Worm (Caenorhabditis elegans) whole organism, mixed stage, embryonic: ENCODE data around the gene gakh-1.

Experiments used
- M03D4.4 ChIP-seq: sonication (generic microtip); optimal IDR thresholded peaks from 2 replicates; lab custom pipeline; 2017; ENCODE audit warnings: mild to moderate bottlenecking, missing genetic modification characterization, missing compliant biosample characterization
- bed-3 ChIP-seq: fragments of 200-800 bp; sonication (Bioruptor generic); optimal IDR thresholded peaks from 3 replicates; lab custom pipeline; 2018; ENCODE audit warnings: mild to moderate bottlenecking, missing genetic modification characterization, moderate library complexity, missing compliant biosample characterization
- blmp-1 ChIP-seq: fragments of 150-350 bp; optimal IDR thresholded peaks from 2 replicates; lab custom pipeline; 2014; ENCODE audit warnings: missing biosample characterization, missing genetic modification characterization
- ceh-39 ChIP-seq: fragments of 150-350 bp; optimal IDR thresholded peaks from 2 replicates; lab custom pipeline; 2014; ENCODE audit warnings: missing biosample characterization, missing genetic modification characterization
- ceh-43 ChIP-seq: fragments of 200-800 bp; sonication (Bioruptor generic); optimal IDR thresholded peaks from 2 replicates; lab custom pipeline; 2018; ENCODE audit warnings: mild to moderate bottlenecking, missing genetic modification characterization, moderate library complexity, missing compliant biosample characterization
- ces-1 ChIP-seq: fragments of 150-350 bp; optimal IDR thresholded peaks from 2 replicates; lab custom pipeline; 2014; ENCODE audit warnings: missing biosample characterization, missing genetic modification reagents, missing genetic modification characterization
- drap-1 ChIP-seq: fragments of 200-800 bp; sonication (Bioruptor generic); optimal IDR thresholded peaks from 3 replicates; lab custom pipeline; 2018; ENCODE audit warnings: mild to moderate bottlenecking, missing genetic modification characterization, missing compliant biosample characterization
- elt-1 ChIP-seq: sonication (generic microtip); optimal IDR thresholded peaks from 2 replicates; lab custom pipeline; 2017; ENCODE audit warnings: missing genetic modification characterization, mild to moderate bottlenecking, missing compliant biosample characterization, antibody characterized with exemption, moderate library complexity, borderline replicate concordance; ENCODE audit not compliant: insufficient read depth
- flh-1 ChIP-seq: fragments of 200-800 bp; sonication (Bioruptor generic); optimal IDR thresholded peaks from 2 replicates; lab custom pipeline; 2018; ENCODE audit warnings: mild to moderate bottlenecking, missing genetic modification characterization, moderate library complexity, missing compliant biosample characterization
- ham-2 ChIP-seq: fragments of 200-800 bp; sonication (Bioruptor generic); optimal IDR thresholded peaks from 2 replicates; lab custom pipeline; 2018; ENCODE audit warnings: mild to moderate bottlenecking, missing genetic modification characterization, missing compliant biosample characterization
- hlh-1 ChIP-seq: fragments of 150-350 bp; optimal IDR thresholded peaks from 2 replicates; lab custom pipeline; 2014; ENCODE audit warnings: missing biosample characterization, missing genetic modification reagents, missing genetic modification characterization
- lin-13 ChIP-seq: fragments of 150-350 bp; optimal IDR thresholded peaks from 2 replicates; lab custom pipeline; 2014; ENCODE audit warnings: missing biosample characterization, missing genetic modification characterization
- lin-32 ChIP-seq: fragments of 200-800 bp; sonication (Bioruptor generic); optimal IDR thresholded peaks from 2 replicates; lab custom pipeline; 2018; ENCODE audit warnings: mild to moderate bottlenecking, missing genetic modification characterization, missing compliant biosample characterization
- lsy-2 ChIP-seq: fragments of 150-350 bp; optimal IDR thresholded peaks from 2 replicates; lab custom pipeline; 2014; ENCODE audit warnings: missing biosample characterization, missing genetic modification characterization
- mab-5 ChIP-seq: fragments of 150-350 bp; optimal IDR thresholded peaks from 2 replicates; lab custom pipeline; 2014; ENCODE audit warnings: missing biosample characterization, missing genetic modification characterization
- mep-1 ChIP-seq: fragments of 150-350 bp; optimal IDR thresholded peaks from 2 replicates; lab custom pipeline; 2017; ENCODE audit warnings: missing biosample characterization, missing genetic modification reagents, missing genetic modification characterization, inconsistent platforms
- mls-2 ChIP-seq: sonication (generic microtip); optimal IDR thresholded peaks from 2 replicates; lab custom pipeline; 2016; ENCODE audit warnings: mild to moderate bottlenecking, missing genetic modification characterization, moderate library complexity, missing compliant biosample characterization
- nhr-12 ChIP-seq: fragments of 150-350 bp; optimal IDR thresholded peaks from 2 replicates; lab custom pipeline; 2014; ENCODE audit warnings: missing biosample characterization, missing genetic modification characterization
- nhr-2 ChIP-seq: fragments of 150-350 bp; optimal IDR thresholded peaks from 2 replicates; lab custom pipeline; 2014; ENCODE audit warnings: missing biosample characterization, missing genetic modification characterization
- nhr-28 ChIP-seq: fragments of 150-350 bp; optimal IDR thresholded peaks from 2 replicates; lab custom pipeline; 2014; ENCODE audit warnings: missing biosample characterization, missing genetic modification characterization
- nhr-76 ChIP-seq: sonication (generic microtip); optimal IDR thresholded peaks from 2 replicates; lab custom pipeline; 2017; ENCODE audit warnings: missing biosample characterization, missing genetic modification characterization
- pha-4 ChIP-seq: fragments of 150-350 bp; optimal IDR thresholded peaks from 2 replicates; lab custom pipeline; 2018; ENCODE audit warnings: missing biosample characterization, missing genetic modification reagents, missing genetic modification characterization
- sem-2 ChIP-seq: fragments of 200-800 bp; sonication (Bioruptor generic); optimal IDR thresholded peaks from 2 replicates; lab custom pipeline; 2018; ENCODE audit warnings: mild to moderate bottlenecking, missing genetic modification characterization, missing compliant biosample characterization
- snpc-4 ChIP-seq: fragments of 150-350 bp; optimal IDR thresholded peaks from 2 replicates; lab custom pipeline; 2014; ENCODE audit warnings: missing biosample characterization, missing genetic modification characterization
- sptf-1 ChIP-seq: sonication (generic microtip); optimal IDR thresholded peaks from 2 replicates; lab custom pipeline; 2017; ENCODE audit warnings: mild to moderate bottlenecking, missing genetic modification characterization, moderate library complexity, missing compliant biosample characterization
- unc-39 ChIP-seq: fragments of 150-350 bp; optimal IDR thresholded peaks from 2 replicates; lab custom pipeline; 2014; ENCODE audit warnings: missing biosample characterization, missing genetic modification characterization
- unc-62 ChIP-seq: fragments of 150-350 bp; optimal IDR thresholded peaks from 2 replicates; lab custom pipeline; 2014; ENCODE audit warnings: missing biosample characterization, missing genetic modification reagents, missing genetic modification characterization
- ztf-11 ChIP-seq: fragments of 150-350 bp; optimal IDR thresholded peaks from 2 replicates; lab custom pipeline; 2014; ENCODE audit warnings: missing biosample characterization, missing genetic modification characterization

gakh-1 gene

DNA sequence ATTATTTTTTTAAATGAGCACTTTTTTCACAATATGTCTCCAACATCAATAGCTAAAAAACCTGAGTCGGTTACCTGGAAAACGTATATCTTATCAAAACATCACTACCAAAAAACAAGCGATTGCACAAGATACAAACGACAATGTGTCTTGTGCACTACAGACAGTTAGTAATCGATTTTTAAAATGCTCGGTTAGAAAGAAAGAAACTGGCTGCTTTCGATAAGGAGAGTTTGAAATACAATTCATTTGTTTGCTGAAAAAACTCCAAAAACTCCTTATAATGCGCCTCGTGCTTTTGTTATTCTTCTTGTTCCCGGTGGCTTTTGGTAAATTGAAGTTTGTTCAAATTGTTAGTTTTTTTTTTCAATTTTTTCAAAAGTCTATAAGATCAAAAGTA is 46.9 kb downstream of the gakh-1 start, which contains the start of gene acp-5:
TSS of gene acp-5 (plus strand) at position 261 of the 400 bp plus-strand sequence.
- TF ChIP-seq mab-5 (no peak), nhr-2 (no peak), nhr-28 (tag; lab: Kevin White, UChicago) (no peak), bed-3 (GFP tag; lab: Kevin White, UChicago) (no peak), sem-2 (GFP tag; lab: Kevin White, UChicago) (no peak), mep-1 (tag; lab: Kevin White, UChicago) (no peak), ceh-43 (GFP tag; lab: Kevin White, UChicago) (no peak), snpc-4 (tag; lab: Kevin White, UChicago) (no peak), mls-2 (tag; lab: Kevin White, UChicago) (no peak), sptf-1 (tag; lab: Kevin White, UChicago) (no peak), ceh-39 (tag; lab: Kevin White, UChicago) (no peak), M03D4.4 (tag; lab: Kevin White, UChicago) (no peak), hlh-1 (tag; lab: Kevin White, UChicago) (no peak), ces-1 (GFP tag; lab: Kevin White, UChicago) (no peak), lin-32 (no peak), nhr-12 (no peak), ztf-11 (tag; lab: Kevin White, UChicago) (no peak), lin-13 (no peak), ham-2 (GFP tag; lab: Kevin White, UChicago) (no peak), lsy-2 (tag; lab: Kevin White, UChicago) (no peak)

DNA sequence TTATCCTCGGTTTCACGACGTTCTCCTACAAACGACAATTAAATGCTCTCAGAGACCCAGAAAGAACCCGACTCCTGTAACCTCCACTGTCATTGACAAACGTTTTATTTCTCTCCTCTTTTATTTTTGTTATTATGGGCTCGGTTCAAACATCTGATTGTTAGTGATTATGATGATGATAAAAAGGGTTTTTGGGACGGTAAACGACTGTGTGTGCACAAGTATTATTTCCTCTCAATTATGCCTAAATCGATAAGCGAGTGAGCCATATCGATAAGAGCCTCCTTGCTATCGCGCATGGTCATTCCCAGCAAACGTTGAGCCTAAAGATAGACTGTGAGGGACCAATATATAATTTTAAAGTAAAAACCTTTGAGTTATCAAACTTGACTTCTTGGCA is 49.5 kb downstream of the gakh-1 start:
- TF ChIP-seq ham-2 (GFP tag; lab: Kevin White, UChicago): no peak
- no peak for TF ChIP-seq ces-1 (GFP tag; lab: Kevin White, UChicago)
- TF ChIP-seq elt-1: no peak
- TF ChIP-seq flh-1: no peak
- no peak for TF ChIP-seq sptf-1 (tag; lab: Kevin White, UChicago)

DNA sequence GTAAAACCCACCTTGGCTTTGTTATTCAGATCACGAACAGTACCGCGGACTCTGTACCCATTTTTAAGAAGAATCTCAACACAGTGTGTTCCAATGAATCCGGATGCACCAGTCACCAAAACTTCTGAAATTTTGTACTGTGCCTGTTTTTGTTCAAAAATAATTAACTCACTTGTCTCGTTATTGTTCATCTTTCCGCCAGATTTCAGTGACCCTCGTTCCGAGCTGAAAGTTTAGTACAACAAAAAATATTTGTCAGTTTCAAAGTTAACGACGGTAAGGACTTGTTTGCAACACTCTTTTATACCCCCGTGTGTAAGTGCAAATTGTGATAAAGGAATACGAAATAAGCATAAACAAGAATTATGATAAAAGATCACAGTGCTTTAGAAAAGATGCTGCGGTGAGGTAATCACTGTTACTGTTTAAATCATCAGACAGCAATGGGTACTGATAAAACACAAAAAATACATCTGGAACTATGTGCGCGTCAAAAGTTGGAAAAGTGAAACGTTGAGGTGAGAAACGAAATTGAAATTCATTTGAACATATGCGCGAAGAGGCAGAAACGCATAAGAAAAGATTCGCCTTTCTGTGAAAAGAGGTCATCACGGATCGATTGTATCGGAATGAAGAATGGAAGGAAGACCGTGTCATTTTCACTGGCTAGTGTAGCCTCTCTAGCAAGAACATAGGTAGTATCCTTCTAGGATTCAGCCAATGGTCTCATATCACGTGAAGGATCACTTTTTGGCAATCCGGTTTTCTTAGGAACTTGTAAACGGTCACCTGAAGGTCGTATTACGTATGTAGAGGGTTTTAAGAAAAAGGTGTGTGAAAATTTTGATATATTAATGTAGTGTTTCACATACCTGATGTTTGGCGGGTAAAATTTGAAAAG is 52.5 kb downstream of the gakh-1 start, which contains the start of gene F13D11.4:
TSS of gene F13D11.4 (minus strand) at position 225 of the 901 bp plus-strand sequence.
- no peak for TF ChIP-seq ztf-11 (tag; lab: Kevin White, UChicago)
- TF ChIP-seq ceh-43 (GFP tag; lab: Kevin White, UChicago): no peak
- TF ChIP-seq unc-39: no peak
- TF ChIP-seq blmp-1: no peak
- no peak for TF ChIP-seq lin-13
- no peak for TF ChIP-seq unc-62
- no peak for TF ChIP-seq nhr-76
- TF ChIP-seq mab-5: no peak
- no peak for TF ChIP-seq lsy-2 (tag; lab: Kevin White, UChicago)
- no peak for TF ChIP-seq pha-4 (tag; lab: Kevin White, UChicago)
- no peak for TF ChIP-seq drap-1 (GFP tag; lab: Kevin White, UChicago)
- no peak for TF ChIP-seq nhr-2
- TF ChIP-seq, all 35 proteins: peak for 0
